Worm (Caenorhabditis elegans) whole organism, L4/young adult: ENCODE data around the gene F53B3.3.

Experiments used
- W03F9.2 ChIP-seq: fragments of 150-350 bp; optimal IDR thresholded peaks from 2 replicates; lab custom pipeline; 2014; ENCODE audit warnings: missing biosample characterization, missing genetic modification characterization
- dao-5 ChIP-seq: sonication (generic microtip); optimal IDR thresholded peaks from 2 replicates; lab custom pipeline; 2016; ENCODE audit warnings: missing genotype, missing genetic modification characterization, moderate library complexity, missing compliant biosample characterization
- him-1 ChIP-seq: sonication (generic microtip); optimal IDR thresholded peaks from 2 replicates; lab custom pipeline; 2016; ENCODE audit warnings: missing genotype, missing genetic modification reagents, missing genetic modification characterization, missing compliant biosample characterization

ce11 chrX:2891879-2892278 is 20.9 kb upstream of the F53B3.3 start:
- TF ChIP-seq him-1 (no peak), W03F9.2 (tag; lab: Kevin White, UChicago) (no peak), dao-5 (tag; lab: Kevin White, UChicago) (no peak)
